Fruit fly (Drosophila melanogaster) whole organism, adult: ENCODE measurements around the gene CG5882.

Experiments
- CG7045 ChIP-seq: fragments of 200-800 bp; sonication (Bioruptor generic); optimal IDR thresholded peaks from 2 replicates; lab custom pipeline; 2017; ENCODE audit warnings: missing biosample characterization, mild to moderate bottlenecking, missing genetic modification characterization
- Crg-1 ChIP-seq: fragments of 200-800 bp; sonication (Bioruptor generic); optimal IDR thresholded peaks from 2 replicates; lab custom pipeline; 2016; ENCODE audit warnings: missing biosample characterization, missing genetic modification characterization
- Mnt ChIP-seq: fragments of 200-800 bp; sonication (Bioruptor generic); optimal IDR thresholded peaks from 2 replicates; lab custom pipeline; 2016; ENCODE audit warnings: missing biosample characterization, mild to moderate bottlenecking, missing genetic modification characterization

DNA sequence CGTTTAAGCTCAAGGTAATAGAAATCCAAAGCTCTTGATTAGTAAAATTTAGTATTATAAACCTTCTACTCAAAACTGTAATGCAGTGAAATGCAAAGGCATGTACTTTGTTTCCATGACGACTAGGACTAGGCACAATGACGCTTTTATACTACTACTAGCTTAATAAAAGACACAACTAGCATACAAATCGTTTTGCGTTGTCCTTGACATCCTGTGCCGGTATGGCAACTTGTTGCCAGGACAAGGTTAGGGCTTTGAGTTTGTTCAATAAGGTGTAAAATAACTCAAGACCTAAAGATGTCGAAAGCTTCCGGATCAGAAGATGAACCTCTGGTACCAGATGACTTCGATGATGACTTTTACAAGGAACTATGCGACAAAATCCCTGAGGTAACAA is at the start of gene CG5882:
- TF ChIP-seq Mnt (GFP tag; lab: Kevin White, UChicago) = no peak
- no peak for TF ChIP-seq CG7045 (GFP tag; lab: Kevin White, UChicago)
- no peak for TF ChIP-seq Crg-1 (GFP tag; lab: Kevin White, UChicago)
